Worm (Caenorhabditis elegans) whole organism, late embryonic: ENCODE data around the gene pept-2.

Experiments used
- C08G9.2 ChIP-seq: sonication (generic microtip); optimal IDR thresholded peaks from 2 replicates; lab custom pipeline; 2016; ENCODE audit warnings: mild to moderate bottlenecking, missing genetic modification characterization, moderate library complexity, missing compliant biosample characterization
- C38D4.7 ChIP-seq: fragments of 200-800 bp; sonication (Bioruptor generic); optimal IDR thresholded peaks from 2 replicates; lab custom pipeline; 2018; ENCODE audit warnings: mild to moderate bottlenecking, missing genetic modification characterization, moderate library complexity, missing compliant biosample characterization
- F13H6.1 ChIP-seq: sonication (generic microtip); optimal IDR thresholded peaks from 2 replicates; lab custom pipeline; 2016; ENCODE audit warnings: missing genetic modification characterization, missing compliant biosample characterization
- T23F11.4 ChIP-seq: fragments of 200-800 bp; sonication (Bioruptor generic); optimal IDR thresholded peaks from 2 replicates; lab custom pipeline; 2018; ENCODE audit warnings: mild to moderate bottlenecking, missing genetic modification characterization, missing compliant biosample characterization
- Y22D7AL.16 ChIP-seq: sonication (generic microtip); optimal IDR thresholded peaks from 2 replicates; lab custom pipeline; 2016; ENCODE audit warnings: missing genetic modification characterization, missing compliant biosample characterization
- ahr-1 ChIP-seq: sonication (generic microtip); optimal IDR thresholded peaks from 2 replicates; lab custom pipeline; 2016; ENCODE audit warnings: missing genetic modification characterization, missing compliant biosample characterization
- ceh-14 ChIP-seq: sonication (generic microtip); optimal IDR thresholded peaks from 2 replicates; lab custom pipeline; 2016; ENCODE audit warnings: missing genotype, missing genetic modification characterization, missing compliant biosample characterization
- ceh-18 ChIP-seq: sonication (generic microtip); optimal IDR thresholded peaks from 2 replicates; lab custom pipeline; 2016; ENCODE audit warnings: missing genetic modification characterization, missing compliant biosample characterization
- ceh-19 ChIP-seq: fragments of 200-800 bp; sonication (Bioruptor generic); optimal IDR thresholded peaks from 2 replicates; lab custom pipeline; 2018; ENCODE audit warnings: mild to moderate bottlenecking, missing genetic modification characterization, missing compliant biosample characterization
- ceh-2 ChIP-seq: sonication (generic microtip); optimal IDR thresholded peaks from 2 replicates; lab custom pipeline; 2016; ENCODE audit warnings: missing genotype, missing genetic modification characterization, missing compliant biosample characterization
- ceh-24 ChIP-seq: sonication (generic microtip); optimal IDR thresholded peaks from 2 replicates; lab custom pipeline; 2016; ENCODE audit warnings: mild to moderate bottlenecking, missing genetic modification characterization, missing compliant biosample characterization
- ceh-30 ChIP-seq: fragments of 150-350 bp; optimal IDR thresholded peaks from 2 replicates; lab custom pipeline; 2014; ENCODE audit warnings: missing biosample characterization, missing genetic modification characterization
- ceh-34 ChIP-seq: sonication (generic microtip); optimal IDR thresholded peaks from 2 replicates; lab custom pipeline; 2016; ENCODE audit warnings: mild to moderate bottlenecking, missing genetic modification characterization, missing compliant biosample characterization
- ceh-45 ChIP-seq: fragments of 200-800 bp; sonication (Bioruptor generic); IDR thresholded peaks from 2 replicates; pipeline ENCODE4 v1.3.6; 2022; ENCODE audit warnings: missing genetic modification reagents, missing genetic modification characterization, missing compliant biosample characterization
- ceh-6 ChIP-seq: fragments of 200-800 bp; sonication (Bioruptor generic); optimal IDR thresholded peaks from 2 replicates; lab custom pipeline; 2018; ENCODE audit warnings: mild to moderate bottlenecking, missing genetic modification characterization, missing compliant biosample characterization
- che-1 ChIP-seq: sonication (generic microtip); optimal IDR thresholded peaks from 2 replicates; lab custom pipeline; 2016; ENCODE audit warnings: mild to moderate bottlenecking, missing genetic modification characterization, missing compliant biosample characterization
- dmd-4 ChIP-seq: sonication (generic microtip); optimal IDR thresholded peaks from 2 replicates; lab custom pipeline; 2016; ENCODE audit warnings: borderline replicate concordance, missing genetic modification characterization, missing compliant biosample characterization
- dve-1 ChIP-seq: sonication (generic microtip); optimal IDR thresholded peaks from 2 replicates; lab custom pipeline; 2017; ENCODE audit warnings: antibody characterized with exemption, mild to moderate bottlenecking, missing genetic modification characterization, missing compliant biosample characterization
- elt-2 ChIP-seq: sonication (generic microtip); optimal IDR thresholded peaks from 2 replicates; lab custom pipeline; 2016; ENCODE audit warnings: missing genetic modification reagents, missing genetic modification characterization, missing compliant biosample characterization
- eyg-1 ChIP-seq: sonication (generic microtip); optimal IDR thresholded peaks from 2 replicates; lab custom pipeline; 2016; ENCODE audit warnings: missing genotype, missing genetic modification characterization, missing compliant biosample characterization
- fax-1 ChIP-seq: sonication (generic microtip); optimal IDR thresholded peaks from 2 replicates; lab custom pipeline; 2016; ENCODE audit warnings: missing genotype, missing genetic modification characterization, missing compliant biosample characterization
- fkh-6 ChIP-seq: sonication (generic microtip); optimal IDR thresholded peaks from 2 replicates; lab custom pipeline; 2016; ENCODE audit warnings: missing genetic modification characterization, missing compliant biosample characterization
- hlh-6 ChIP-seq: sonication (generic microtip); optimal IDR thresholded peaks from 2 replicates; lab custom pipeline; 2016; ENCODE audit warnings: missing genotype, missing genetic modification characterization, missing compliant biosample characterization
- hlh-8 ChIP-seq: sonication (generic microtip); optimal IDR thresholded peaks from 2 replicates; lab custom pipeline; 2016; ENCODE audit warnings: missing genotype, missing genetic modification characterization, missing compliant biosample characterization
- lin-11 ChIP-seq: fragments of 200-800 bp; sonication (Bioruptor generic); optimal IDR thresholded peaks from 2 replicates; lab custom pipeline; 2018; ENCODE audit warnings: mild to moderate bottlenecking, missing genetic modification characterization, missing compliant biosample characterization
- mec-3 ChIP-seq: sonication (generic microtip); optimal IDR thresholded peaks from 2 replicates; lab custom pipeline; 2016; ENCODE audit warnings: borderline replicate concordance, missing genetic modification characterization, missing compliant biosample characterization
- nfya-1 ChIP-seq: sonication (generic microtip); optimal IDR thresholded peaks from 2 replicates; lab custom pipeline; 2017; ENCODE audit warnings: missing genetic modification characterization, mild to moderate bottlenecking, missing compliant biosample characterization, antibody characterized with exemption, moderate library complexity
- nhr-232 ChIP-seq: sonication (generic microtip); optimal IDR thresholded peaks from 2 replicates; lab custom pipeline; 2016; ENCODE audit warnings: missing genetic modification characterization, missing compliant biosample characterization
- npax-4 ChIP-seq: sonication (generic microtip); optimal IDR thresholded peaks from 2 replicates; lab custom pipeline; 2016; ENCODE audit warnings: missing genetic modification characterization, missing compliant biosample characterization
- odd-2 ChIP-seq: sonication (generic microtip); optimal IDR thresholded peaks from 2 replicates; lab custom pipeline; 2017; ENCODE audit warnings: antibody characterized with exemption, mild to moderate bottlenecking, missing genetic modification characterization, missing compliant biosample characterization
- pag-3 ChIP-seq: sonication (generic microtip); optimal IDR thresholded peaks from 2 replicates; lab custom pipeline; 2016; ENCODE audit warnings: missing compliant biosample characterization, missing genetic modification characterization, borderline replicate concordance
- pat-9 ChIP-seq: fragments of 200-800 bp; sonication (Bioruptor generic); optimal IDR thresholded peaks from 2 replicates; lab custom pipeline; 2018; ENCODE audit warnings: mild to moderate bottlenecking, missing genetic modification characterization, moderate library complexity, missing compliant biosample characterization
- pax-1 ChIP-seq: fragments of 150-350 bp; optimal IDR thresholded peaks from 2 replicates; lab custom pipeline; 2014; ENCODE audit warnings: missing biosample characterization, missing genetic modification characterization
- pha-4 ChIP-seq: fragments of 150-350 bp; optimal IDR thresholded peaks from 2 replicates; lab custom pipeline; 2018; ENCODE audit warnings: missing biosample characterization, missing genetic modification reagents, missing genetic modification characterization
- pros-1 ChIP-seq: fragments of 150-350 bp; optimal IDR thresholded peaks from 2 replicates; lab custom pipeline; 2014; ENCODE audit warnings: missing biosample characterization, missing genetic modification reagents, missing genetic modification characterization
- sdc-2 ChIP-seq: sonication (generic microtip); optimal IDR thresholded peaks from 2 replicates; lab custom pipeline; 2016; ENCODE audit warnings: missing genotype, missing genetic modification characterization, missing compliant biosample characterization
- sox-2 ChIP-seq: fragments of 200-800 bp; sonication (Bioruptor generic); IDR thresholded peaks from 2 replicates; pipeline ENCODE4 v1.3.6; 2022; ENCODE audit warnings: missing genetic modification reagents, missing genetic modification characterization, missing compliant biosample characterization
- syd-9 ChIP-seq: sonication (generic microtip); optimal IDR thresholded peaks from 2 replicates; lab custom pipeline; 2016; ENCODE audit warnings: mild to moderate bottlenecking, missing genetic modification characterization, moderate library complexity, missing compliant biosample characterization
- tbx-2 ChIP-seq: sonication (generic microtip); optimal IDR thresholded peaks from 2 replicates; lab custom pipeline; 2016; ENCODE audit warnings: missing genetic modification characterization, missing compliant biosample characterization
- tbx-7 ChIP-seq: sonication (generic microtip); optimal IDR thresholded peaks from 2 replicates; lab custom pipeline; 2016; ENCODE audit warnings: missing genotype, missing genetic modification characterization, missing compliant biosample characterization
- ttx-3 ChIP-seq: sonication (generic microtip); optimal IDR thresholded peaks from 2 replicates; lab custom pipeline; 2016; ENCODE audit warnings: missing genetic modification reagents, missing genetic modification characterization, missing compliant biosample characterization
- unc-55 ChIP-seq: sonication (generic microtip); optimal IDR thresholded peaks from 2 replicates; lab custom pipeline; 2017; ENCODE audit warnings: missing biosample characterization, missing genetic modification reagents, missing genetic modification characterization
- zip-5 ChIP-seq: sonication (generic microtip); optimal IDR thresholded peaks from 2 replicates; lab custom pipeline; 2016; ENCODE audit warnings: missing genetic modification characterization, missing compliant biosample characterization
- ztf-16 ChIP-seq: sonication (generic microtip); optimal IDR thresholded peaks from 2 replicates; lab custom pipeline; 2017; ENCODE audit warnings: missing genetic modification characterization, missing compliant biosample characterization

pept-2 gene

DNA sequence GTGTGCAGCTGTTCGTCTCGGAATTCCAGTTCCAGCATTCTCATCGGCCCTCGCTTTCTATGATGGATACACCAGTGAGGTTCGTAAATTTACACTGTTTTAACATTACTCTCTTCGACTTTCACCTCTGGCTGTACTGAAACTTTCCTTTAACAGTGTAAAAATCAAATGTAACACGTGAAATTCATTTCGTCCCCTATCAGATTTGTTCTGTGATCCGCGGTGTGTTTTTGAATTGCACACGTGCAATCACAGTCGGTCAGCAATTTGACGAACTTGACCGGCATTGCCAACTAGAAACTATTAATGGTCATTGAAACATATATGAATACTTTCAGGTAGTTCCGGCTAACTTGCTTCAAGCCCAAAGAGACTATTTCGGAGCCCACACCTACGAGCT, 13.4 kb upstream of the pept-2 start:
- TF ChIP-seq ceh-30 (tag; lab: Kevin White, UChicago) (no peak), ttx-3 (tag; lab: Kevin White, UChicago) (no peak), elt-2 (tag; lab: Kevin White, UChicago) (no peak), T23F11.4 (no peak), lin-11 (no peak), pros-1 (tag; lab: Kevin White, UChicago) (no peak), C08G9.2 (tag; lab: Kevin White, UChicago) (no peak), ceh-19 (GFP tag; lab: Kevin White, UChicago) (no peak), dve-1 (tag; lab: Kevin White, UChicago) (no peak)
- TF ChIP-seq, all 69 proteins: peak for 0

- TF ChIP-seq elt-2 (tag; lab: Kevin White, UChicago): peak; percentile 89
- TF ChIP-seq pag-3 (tag; lab: Kevin White, UChicago): no peak
- TF ChIP-seq, all 69 proteins: peak for 1
Measured at ce11 chrIV:10777600-10777999, 12.9 kb upstream of the pept-2 start.

DNA sequence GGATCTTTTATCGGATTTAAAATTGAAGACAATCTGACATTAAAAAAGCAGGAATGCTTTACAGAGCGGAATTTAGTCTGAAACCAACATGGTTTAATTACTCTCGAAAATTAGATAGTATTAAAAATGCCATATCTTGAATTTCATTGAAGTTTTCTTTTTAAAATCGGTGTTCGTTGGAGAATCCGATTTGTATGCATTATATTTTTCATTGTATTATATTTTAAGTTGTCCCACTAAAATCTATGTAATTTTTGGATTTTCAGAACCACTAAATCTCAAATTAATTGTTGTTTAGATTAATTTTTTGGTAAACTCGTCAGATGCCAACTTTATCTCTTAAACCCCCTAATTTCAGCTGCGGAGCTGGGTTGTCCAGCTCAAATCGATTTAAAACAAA, 11.9 kb upstream of the pept-2 start:
- TF ChIP-seq eyg-1 (tag; lab: Kevin White, UChicago) (no peak), F13H6.1 (tag; lab: Kevin White, UChicago) (no peak), ceh-45 (no peak), ceh-2 (no peak), pha-4 (no peak), fax-1 (no peak), odd-2 (no peak), ceh-6 (GFP tag; lab: Kevin White, UChicago) (no peak), ceh-14 (tag; lab: Kevin White, UChicago) (no peak), ceh-24 (no peak), ceh-18 (no peak), ztf-16 (no peak), ceh-19 (GFP tag; lab: Kevin White, UChicago) (no peak), sdc-2 (no peak), mec-3 (tag; lab: Kevin White, UChicago) (no peak), ceh-30 (tag; lab: Kevin White, UChicago) (no peak)
- TF ChIP-seq, all 69 proteins: peak for 0

- TF ChIP-seq nhr-232 (no peak), sdc-2 (no peak), pag-3 (tag; lab: Kevin White, UChicago) (no peak), pat-9 (tag; lab: Kevin White, UChicago) (no peak), zip-5 (tag; lab: Kevin White, UChicago) (no peak), Y22D7AL.16 (tag; lab: Kevin White, UChicago) (no peak), dmd-4 (tag; lab: Kevin White, UChicago) (no peak), ttx-3 (tag; lab: Kevin White, UChicago) (no peak), eyg-1 (tag; lab: Kevin White, UChicago) (no peak), unc-55 (GFP tag; lab: Kevin White, UChicago) (no peak), pax-1 (tag; lab: Kevin White, UChicago) (no peak), nfya-1 (no peak), sox-2 (GFP tag; lab: Robert Waterston, UW) (no peak), ceh-14 (tag; lab: Kevin White, UChicago) (no peak), syd-9 (tag; lab: Kevin White, UChicago) (no peak), ceh-6 (GFP tag; lab: Kevin White, UChicago) (no peak), C38D4.7 (GFP tag; lab: Kevin White, UChicago) (no peak)
Measured at ce11 chrIV:10779328-10779727, 11.1 kb upstream of the pept-2 start.

DNA sequence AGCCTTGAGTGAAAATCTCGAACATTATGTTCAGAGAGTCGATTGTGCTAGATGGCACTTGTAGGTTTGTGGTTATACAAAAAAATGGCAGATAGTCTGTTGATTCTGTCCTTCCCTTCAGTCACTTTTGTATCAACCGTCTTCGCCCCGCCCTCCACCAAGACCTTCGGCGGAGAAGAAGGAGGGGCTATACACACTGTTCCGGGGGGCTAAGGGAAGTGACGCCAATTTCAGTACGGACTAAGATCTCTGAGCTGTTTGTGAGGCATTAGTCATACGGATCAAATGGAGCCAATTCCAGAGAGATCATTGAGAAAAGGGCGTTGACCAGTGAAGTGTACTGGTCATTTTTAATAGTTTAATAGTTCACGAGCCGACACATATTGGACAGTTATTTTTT, 9.9 kb upstream of the pept-2 start, which contains the start of gene swt-3:
Gene swt-3 (minus strand): TSS at position 101 of the 400 bp plus-strand sequence.
- TF ChIP-seq tbx-7 (tag; lab: Kevin White, UChicago) (no peak), hlh-6 (no peak), fkh-6 (tag; lab: Kevin White, UChicago) (no peak), tbx-2 (tag; lab: Kevin White, UChicago) (no peak), zip-5 (tag; lab: Kevin White, UChicago) (no peak), hlh-8 (tag; lab: Kevin White, UChicago) (no peak), ceh-34 (tag; lab: Kevin White, UChicago) (no peak), npax-4 (no peak), dmd-4 (tag; lab: Kevin White, UChicago) (no peak), che-1 (tag; lab: Kevin White, UChicago) (no peak), pax-1 (tag; lab: Kevin White, UChicago) (no peak), ahr-1 (no peak)
